Worm (Caenorhabditis elegans) whole organism, mixed stage, embryonic: Measurements from ENCODE around the gene trxr-2.
A peak's percentile ranks its signal among the peaks of the same experiment; 100 is the strongest.

Experiments
- blmp-1 ChIP-seq: fragments of 150-350 bp; optimal IDR thresholded peaks from 2 replicates; lab custom pipeline; 2014; ENCODE audit warnings: missing biosample characterization, missing genetic modification characterization
- elt-1 ChIP-seq: sonication (generic microtip); optimal IDR thresholded peaks from 2 replicates; lab custom pipeline; 2017; ENCODE audit warnings: missing genetic modification characterization, mild to moderate bottlenecking, missing compliant biosample characterization, antibody characterized with exemption, moderate library complexity, borderline replicate concordance; ENCODE audit not compliant: insufficient read depth
- lin-13 ChIP-seq: fragments of 150-350 bp; optimal IDR thresholded peaks from 2 replicates; lab custom pipeline; 2014; ENCODE audit warnings: missing biosample characterization, missing genetic modification characterization
- lsy-2 ChIP-seq: fragments of 150-350 bp; optimal IDR thresholded peaks from 2 replicates; lab custom pipeline; 2014; ENCODE audit warnings: missing biosample characterization, missing genetic modification characterization
- mab-5 ChIP-seq: fragments of 150-350 bp; optimal IDR thresholded peaks from 2 replicates; lab custom pipeline; 2014; ENCODE audit warnings: missing biosample characterization, missing genetic modification characterization
- sptf-1 ChIP-seq: sonication (generic microtip); optimal IDR thresholded peaks from 2 replicates; lab custom pipeline; 2017; ENCODE audit warnings: mild to moderate bottlenecking, missing genetic modification characterization, moderate library complexity, missing compliant biosample characterization
- unc-62 ChIP-seq: fragments of 150-350 bp; optimal IDR thresholded peaks from 2 replicates; lab custom pipeline; 2014; ENCODE audit warnings: missing biosample characterization, missing genetic modification reagents, missing genetic modification characterization

ce11 chrIII:8956146-8956646 is 42.6 kb downstream of the trxr-2 start, which contains the start of the genes ZK643.5 and ZK643.2:
- TF ChIP-seq lin-13 (peak; percentile 23), blmp-1 (tag; lab: Kevin White, UChicago) (no peak), lsy-2 (tag; lab: Kevin White, UChicago) (peak; percentile 94), elt-1 (tag; lab: Kevin White, UChicago) (no peak), sptf-1 (tag; lab: Kevin White, UChicago) (no peak), unc-62 (GFP tag; lab: Kevin White, UChicago) (no peak), mab-5 (tag; lab: Kevin White, UChicago) (no peak)
